Worm (Caenorhabditis elegans): ENCODE measurements around the gene fbxa-42.

Gene fbxa-42

DNA sequence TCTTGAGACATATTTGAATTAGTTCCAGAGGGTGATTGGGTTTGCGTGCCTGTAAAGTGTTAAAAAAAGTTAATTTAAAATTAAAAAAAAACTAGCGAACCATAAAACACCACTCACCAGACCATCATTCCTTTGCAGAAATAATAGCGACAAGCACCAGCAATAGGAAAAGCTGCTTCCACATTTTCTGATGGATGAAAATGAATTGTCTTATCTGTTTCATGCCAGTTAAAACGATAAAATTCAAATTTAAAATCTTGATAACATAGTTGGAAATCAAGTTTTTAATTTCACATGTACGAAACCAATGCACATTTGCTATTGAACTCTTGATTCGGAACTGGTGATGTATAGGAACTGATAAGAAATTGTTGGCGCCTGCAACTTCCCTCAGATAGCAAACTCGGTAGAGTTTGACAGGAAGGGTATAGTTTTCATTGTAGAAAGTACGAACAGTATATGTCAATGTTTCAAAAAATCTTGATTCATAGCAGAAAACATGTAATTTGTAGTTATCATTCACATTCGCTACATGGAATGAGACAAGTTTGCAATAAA lies 21.6 kb downstream of the fbxa-42 start, which contains the start of gene C39B5.10:
C39B5.10 (minus strand) TSS at position 51 of the 558 bp plus-strand sequence.
- TF ChIP-seq ttx-3 (tag; optimal IDR thresholded peaks at IDR 0.05) = no peak
- peak; percentile 13 for TF ChIP-seq elt-2 (tag; optimal IDR thresholded peaks at IDR 0.05)

DNA sequence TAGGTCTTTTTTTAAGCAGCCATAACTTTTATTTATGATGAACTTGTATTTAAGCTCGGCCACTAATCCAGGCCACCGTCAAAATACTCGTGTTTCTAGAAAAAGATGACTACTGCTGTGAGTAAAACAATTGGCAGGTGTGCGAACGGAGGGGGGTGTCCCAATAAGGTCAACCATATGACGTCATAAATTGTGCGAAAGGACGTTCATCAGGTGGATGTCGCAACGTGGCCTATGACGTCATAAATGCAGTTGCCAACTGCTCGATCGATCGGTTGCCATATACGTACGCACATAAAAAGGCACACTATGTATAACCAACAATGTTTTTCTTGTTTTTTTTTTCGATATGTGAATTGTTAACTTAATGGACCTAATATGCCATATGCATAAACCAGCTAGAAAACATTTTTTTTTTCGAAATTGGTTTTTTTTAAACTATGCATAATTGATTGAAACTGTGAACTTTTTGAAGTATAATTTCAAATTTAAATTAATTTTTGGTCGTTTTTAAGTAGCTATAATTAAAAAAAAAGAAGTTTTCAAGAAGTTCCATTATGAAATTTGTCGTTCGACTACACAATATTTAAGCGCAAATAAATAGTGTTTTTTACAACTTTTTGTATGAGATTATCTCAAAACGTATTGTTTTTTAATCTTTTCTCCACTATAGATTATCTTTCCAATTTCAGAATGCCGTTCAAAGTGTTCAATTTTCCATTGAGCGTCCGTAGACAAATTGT lies 26.9 kb downstream of the fbxa-42 start, which contains the start of gene C39B5.2:
C39B5.2 (plus strand) TSS at position 693 of the 743 bp plus-strand sequence.
- TF ChIP-seq eyg-1 (tag; optimal IDR thresholded peaks at IDR 0.05) (no peak), sox-2 (GFP tag; IDR thresholded peaks at IDR 0.05) (no peak), fkh-10 (GFP tag; optimal IDR thresholded peaks at IDR 0.05) (no peak), unc-3 (GFP tag; conservative IDR thresholded peaks at IDR 0.05) (no peak), unc-3 (tag; optimal IDR thresholded peaks at IDR 0.05) (no peak), F13H6.1 (tag; optimal IDR thresholded peaks at IDR 0.05) (no peak), nfya-1 (tag; optimal IDR thresholded peaks at IDR 0.05) (no peak), ceh-31 (tag; optimal IDR thresholded peaks at IDR 0.05) (peak; percentile 33), lim-6 (tag; optimal IDR thresholded peaks at IDR 0.05) (no peak), mec-3 (tag; optimal IDR thresholded peaks at IDR 0.05; ENCODE audit: borderline replicate concordance) (no peak), ttx-3 (tag; optimal IDR thresholded peaks at IDR 0.05) (no peak), madf-2 (tag; optimal IDR thresholded peaks at IDR 0.05) (no peak), pax-1 (tag; optimal IDR thresholded peaks at IDR 0.05) (no peak), ceh-6 (GFP tag; optimal IDR thresholded peaks at IDR 0.05) (no peak), unc-55 (GFP tag; optimal IDR thresholded peaks at IDR 0.05) (no peak), ceh-2 (tag; optimal IDR thresholded peaks at IDR 0.05) (no peak), ahr-1 (tag; optimal IDR thresholded peaks at IDR 0.05) (no peak), nhr-232 (tag; optimal IDR thresholded peaks at IDR 0.05) (no peak), ref-2 (tag; optimal IDR thresholded peaks at IDR 0.05) (peak; percentile 67), hlh-30 (tag; optimal IDR thresholded peaks at IDR 0.05; ENCODE audit: insufficient read depth) (peak; percentile 65), ceh-48 (tag; optimal IDR thresholded peaks at IDR 0.05) (no peak), nhr-11 (tag; optimal IDR thresholded peaks at IDR 0.05) (no peak), elt-2 (tag; optimal IDR thresholded peaks at IDR 0.05) (no peak), ets-4 (tag; optimal IDR thresholded peaks at IDR 0.05) (no peak), odd-2 (tag; optimal IDR thresholded peaks at IDR 0.05) (no peak), zip-5 (tag; optimal IDR thresholded peaks at IDR 0.05) (no peak), npax-4 (tag; optimal IDR thresholded peaks at IDR 0.05) (no peak), tbx-2 (tag; optimal IDR thresholded peaks at IDR 0.05) (peak; percentile 53)

DNA sequence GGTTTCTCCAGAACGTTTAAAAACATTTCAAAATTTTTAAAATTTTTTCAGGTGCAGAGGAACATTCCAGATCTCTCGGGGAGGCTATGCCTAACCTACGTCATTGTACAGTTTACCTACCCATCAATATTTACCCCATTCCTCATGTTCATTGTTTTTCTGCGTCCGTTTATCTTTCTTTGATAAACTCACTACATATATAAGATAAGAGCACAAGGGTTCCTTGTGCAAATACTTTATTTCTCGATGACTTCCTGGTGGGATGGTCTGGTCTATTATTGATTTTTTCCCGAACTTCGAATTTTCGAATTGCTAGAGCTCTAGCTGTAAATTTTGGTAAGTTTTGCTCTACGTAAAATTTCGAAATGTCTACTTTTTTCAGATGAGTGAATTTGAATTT lies 27.9 kb downstream of the fbxa-42 start:
- TF ChIP-seq pat-9 (tag; optimal IDR thresholded peaks at IDR 0.05) (no peak), eyg-1 (tag; optimal IDR thresholded peaks at IDR 0.05) (no peak), mec-3 (tag; optimal IDR thresholded peaks at IDR 0.05; ENCODE audit: borderline replicate concordance) (no peak), ets-4 (tag; optimal IDR thresholded peaks at IDR 0.05) (no peak), sox-2 (GFP tag; IDR thresholded peaks at IDR 0.05) (no peak), nhr-11 (tag; optimal IDR thresholded peaks at IDR 0.05) (no peak), elt-2 (tag; optimal IDR thresholded peaks at IDR 0.05) (peak; percentile 74), pros-1 (tag; optimal IDR thresholded peaks at IDR 0.05) (no peak), pqm-1 (tag; optimal IDR thresholded peaks at IDR 0.05) (no peak)

DNA sequence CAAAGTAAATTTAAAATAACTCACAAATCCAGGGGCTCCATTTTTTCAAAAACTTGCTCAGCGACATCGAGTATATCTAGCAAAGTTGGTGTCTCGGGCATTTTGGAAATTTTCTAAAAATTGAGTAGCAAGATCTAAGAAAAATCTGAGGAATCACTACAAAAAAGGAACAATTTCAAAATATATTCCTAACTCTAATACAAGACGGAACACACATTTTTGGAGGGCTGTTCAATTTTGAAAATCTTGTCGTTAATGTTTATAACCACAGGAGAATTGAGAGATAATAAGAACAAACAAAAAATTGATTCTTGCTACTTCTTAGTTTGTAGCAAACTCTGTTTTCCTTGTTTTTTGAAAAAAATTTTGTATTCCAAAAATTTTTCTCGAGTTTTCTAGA lies 28.9 kb downstream of the fbxa-42 start, which contains the start of gene fbxa-47:
fbxa-47 (minus strand) TSS at position 101 of the 400 bp plus-strand sequence.
- TF ChIP-seq sox-4 (tag; optimal IDR thresholded peaks at IDR 0.05) (no peak), unc-3 (GFP tag; conservative IDR thresholded peaks at IDR 0.05) (no peak), unc-3 (tag; optimal IDR thresholded peaks at IDR 0.05) (no peak), C38D4.7 (GFP tag; optimal IDR thresholded peaks at IDR 0.05) (no peak), ztf-16 (tag; optimal IDR thresholded peaks at IDR 0.05) (no peak), T23F11.4 (GFP tag; optimal IDR thresholded peaks at IDR 0.05) (no peak), elt-2 (tag; optimal IDR thresholded peaks at IDR 0.05) (no peak), eyg-1 (tag; optimal IDR thresholded peaks at IDR 0.05) (no peak), fax-1 (tag; optimal IDR thresholded peaks at IDR 0.05) (no peak), ceh-22 (tag; optimal IDR thresholded peaks at IDR 0.05) (no peak), hlh-6 (tag; optimal IDR thresholded peaks at IDR 0.05) (no peak), gmeb-2 (tag; optimal IDR thresholded peaks at IDR 0.05) (no peak), madf-2 (tag; optimal IDR thresholded peaks at IDR 0.05) (no peak), fkh-10 (GFP tag; optimal IDR thresholded peaks at IDR 0.05) (no peak), ceh-14 (tag; optimal IDR thresholded peaks at IDR 0.05) (no peak), pag-3 (tag; optimal IDR thresholded peaks at IDR 0.05; ENCODE audit: borderline replicate concordance) (no peak)

Measured in whole organism, late embryonic.